Worm (Caenorhabditis elegans): ENCODE measurements around the gene Y40A1A.3.

DNA sequence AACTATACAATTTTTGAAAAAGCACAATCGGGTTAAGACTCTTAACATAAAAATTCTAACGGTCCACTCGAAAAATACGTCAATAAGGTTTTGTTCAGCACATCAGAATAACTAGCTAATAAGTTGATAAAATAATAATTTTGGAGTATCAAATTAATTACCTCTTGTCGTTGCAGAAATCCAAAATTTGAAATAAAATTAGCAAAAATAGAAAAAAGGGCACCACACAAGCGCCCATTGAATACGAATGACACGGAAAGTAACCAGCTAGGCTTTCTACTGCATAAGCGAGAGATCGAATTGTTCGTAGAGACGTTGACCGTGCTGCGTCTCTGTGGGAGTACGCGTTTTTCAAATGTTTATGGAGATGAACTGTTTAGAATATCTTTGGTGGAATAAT is 38.8 kb downstream of the Y40A1A.3 start:
- TF ChIP-seq mep-1 (tag; optimal IDR thresholded peaks at IDR 0.05) (no peak), snpc-1.2 (GFP tag; IDR thresholded peaks at IDR 0.05) (no peak), unc-130 (GFP tag; optimal IDR thresholded peaks at IDR 0.05) (no peak), nhr-41 (GFP tag; IDR thresholded peaks at IDR 0.05) (no peak), rbr-2 (tag; optimal IDR thresholded peaks at IDR 0.05) (no peak), lir-3 (tag; optimal IDR thresholded peaks at IDR 0.05) (no peak), D1046.2 (GFP tag; IDR thresholded peaks at IDR 0.05) (no peak), egl-27 (tag; optimal IDR thresholded peaks at IDR 0.05) (no peak)
